Worm (Caenorhabditis elegans) whole organism, mixed stage, embryonic: ENCODE measurements around the gene str-44.

Source experiments
- M03D4.4 ChIP-seq: sonication (generic microtip); optimal IDR thresholded peaks from 2 replicates; lab custom pipeline; 2017; ENCODE audit warnings: mild to moderate bottlenecking, missing genetic modification characterization, missing compliant biosample characterization
- bed-3 ChIP-seq: fragments of 200-800 bp; sonication (Bioruptor generic); optimal IDR thresholded peaks from 3 replicates; lab custom pipeline; 2018; ENCODE audit warnings: mild to moderate bottlenecking, missing genetic modification characterization, moderate library complexity, missing compliant biosample characterization
- blmp-1 ChIP-seq: fragments of 150-350 bp; optimal IDR thresholded peaks from 2 replicates; lab custom pipeline; 2014; ENCODE audit warnings: missing biosample characterization, missing genetic modification characterization
- ceh-39 ChIP-seq: fragments of 150-350 bp; optimal IDR thresholded peaks from 2 replicates; lab custom pipeline; 2014; ENCODE audit warnings: missing biosample characterization, missing genetic modification characterization
- ceh-43 ChIP-seq: fragments of 200-800 bp; sonication (Bioruptor generic); optimal IDR thresholded peaks from 2 replicates; lab custom pipeline; 2018; ENCODE audit warnings: mild to moderate bottlenecking, missing genetic modification characterization, moderate library complexity, missing compliant biosample characterization
- ces-1 ChIP-seq: fragments of 150-350 bp; optimal IDR thresholded peaks from 2 replicates; lab custom pipeline; 2014; ENCODE audit warnings: missing biosample characterization, missing genetic modification reagents, missing genetic modification characterization
- cnd-1 ChIP-seq: fragments of 200-800 bp; sonication (Bioruptor generic); optimal IDR thresholded peaks from 2 replicates; lab custom pipeline; 2018; ENCODE audit warnings: mild to moderate bottlenecking, missing genetic modification characterization, missing compliant biosample characterization
- elt-1 ChIP-seq: sonication (generic microtip); optimal IDR thresholded peaks from 2 replicates; lab custom pipeline; 2017; ENCODE audit warnings: missing genetic modification characterization, mild to moderate bottlenecking, missing compliant biosample characterization, antibody characterized with exemption, moderate library complexity, borderline replicate concordance; ENCODE audit not compliant: insufficient read depth
- elt-3 ChIP-seq: fragments of 150-350 bp; optimal IDR thresholded peaks from 2 replicates; lab custom pipeline; 2014; ENCODE audit warnings: missing biosample characterization, missing genetic modification characterization
- flh-1 ChIP-seq: fragments of 200-800 bp; sonication (Bioruptor generic); optimal IDR thresholded peaks from 2 replicates; lab custom pipeline; 2018; ENCODE audit warnings: mild to moderate bottlenecking, missing genetic modification characterization, moderate library complexity, missing compliant biosample characterization
- ham-2 ChIP-seq: fragments of 200-800 bp; sonication (Bioruptor generic); optimal IDR thresholded peaks from 2 replicates; lab custom pipeline; 2018; ENCODE audit warnings: mild to moderate bottlenecking, missing genetic modification characterization, missing compliant biosample characterization
- hlh-1 ChIP-seq: fragments of 150-350 bp; optimal IDR thresholded peaks from 2 replicates; lab custom pipeline; 2014; ENCODE audit warnings: missing biosample characterization, missing genetic modification reagents, missing genetic modification characterization
- lin-32 ChIP-seq: fragments of 200-800 bp; sonication (Bioruptor generic); optimal IDR thresholded peaks from 2 replicates; lab custom pipeline; 2018; ENCODE audit warnings: mild to moderate bottlenecking, missing genetic modification characterization, missing compliant biosample characterization
- lsy-2 ChIP-seq: fragments of 150-350 bp; optimal IDR thresholded peaks from 2 replicates; lab custom pipeline; 2014; ENCODE audit warnings: missing biosample characterization, missing genetic modification characterization
- mab-5 ChIP-seq: fragments of 150-350 bp; optimal IDR thresholded peaks from 2 replicates; lab custom pipeline; 2014; ENCODE audit warnings: missing biosample characterization, missing genetic modification characterization
- mep-1 ChIP-seq: fragments of 150-350 bp; optimal IDR thresholded peaks from 2 replicates; lab custom pipeline; 2017; ENCODE audit warnings: missing biosample characterization, missing genetic modification reagents, missing genetic modification characterization, inconsistent platforms
- mls-2 ChIP-seq: sonication (generic microtip); optimal IDR thresholded peaks from 2 replicates; lab custom pipeline; 2016; ENCODE audit warnings: mild to moderate bottlenecking, missing genetic modification characterization, moderate library complexity, missing compliant biosample characterization
- nhr-12 ChIP-seq: fragments of 150-350 bp; optimal IDR thresholded peaks from 2 replicates; lab custom pipeline; 2014; ENCODE audit warnings: missing biosample characterization, missing genetic modification characterization
- nhr-2 ChIP-seq: fragments of 150-350 bp; optimal IDR thresholded peaks from 2 replicates; lab custom pipeline; 2014; ENCODE audit warnings: missing biosample characterization, missing genetic modification characterization
- nhr-237 ChIP-seq: fragments of 150-350 bp; optimal IDR thresholded peaks from 2 replicates; lab custom pipeline; 2014; ENCODE audit warnings: missing biosample characterization, missing genetic modification characterization
- nhr-76 ChIP-seq: sonication (generic microtip); optimal IDR thresholded peaks from 2 replicates; lab custom pipeline; 2017; ENCODE audit warnings: missing biosample characterization, missing genetic modification characterization
- pha-4 ChIP-seq: fragments of 150-350 bp; optimal IDR thresholded peaks from 2 replicates; lab custom pipeline; 2018; ENCODE audit warnings: missing biosample characterization, missing genetic modification reagents, missing genetic modification characterization
- sem-2 ChIP-seq: fragments of 200-800 bp; sonication (Bioruptor generic); optimal IDR thresholded peaks from 2 replicates; lab custom pipeline; 2018; ENCODE audit warnings: mild to moderate bottlenecking, missing genetic modification characterization, missing compliant biosample characterization
- snpc-4 ChIP-seq: fragments of 150-350 bp; optimal IDR thresholded peaks from 2 replicates; lab custom pipeline; 2014; ENCODE audit warnings: missing biosample characterization, missing genetic modification characterization
- sptf-1 ChIP-seq: sonication (generic microtip); optimal IDR thresholded peaks from 2 replicates; lab custom pipeline; 2017; ENCODE audit warnings: mild to moderate bottlenecking, missing genetic modification characterization, moderate library complexity, missing compliant biosample characterization
- tbx-8 ChIP-seq: fragments of 200-800 bp; sonication (Bioruptor generic); optimal IDR thresholded peaks from 2 replicates; lab custom pipeline; 2018; ENCODE audit warnings: mild to moderate bottlenecking, missing genetic modification characterization, moderate library complexity, missing compliant biosample characterization
- unc-39 ChIP-seq: fragments of 150-350 bp; optimal IDR thresholded peaks from 2 replicates; lab custom pipeline; 2014; ENCODE audit warnings: missing biosample characterization, missing genetic modification characterization
- unc-62 ChIP-seq: fragments of 150-350 bp; optimal IDR thresholded peaks from 2 replicates; lab custom pipeline; 2014; ENCODE audit warnings: missing biosample characterization, missing genetic modification reagents, missing genetic modification characterization
- ztf-11 ChIP-seq: fragments of 150-350 bp; optimal IDR thresholded peaks from 2 replicates; lab custom pipeline; 2014; ENCODE audit warnings: missing biosample characterization, missing genetic modification characterization

Gene str-44

DNA sequence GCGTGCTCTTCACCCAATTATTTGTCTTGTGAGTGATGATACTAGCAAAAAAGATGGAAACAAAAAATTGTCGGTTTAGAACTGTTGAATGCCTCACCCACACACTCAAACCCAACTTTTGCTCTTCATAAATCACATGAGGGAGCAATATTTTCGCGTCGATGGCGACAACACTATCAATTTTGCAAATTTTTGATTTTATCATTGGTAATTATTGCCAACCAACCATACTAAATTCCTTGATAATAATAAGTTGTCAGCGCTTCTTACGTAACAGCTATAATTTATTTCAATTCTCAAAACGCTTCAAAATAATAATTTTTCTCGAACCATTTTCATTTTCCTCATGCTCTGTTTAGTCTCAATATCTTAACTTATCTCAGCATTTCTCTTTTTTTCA lies 35.8 kb downstream of the str-44 start:
- TF ChIP-seq nhr-12 (no peak), sem-2 (GFP tag; lab: Kevin White, UChicago) (no peak), flh-1 (GFP tag; lab: Kevin White, UChicago) (no peak)

DNA sequence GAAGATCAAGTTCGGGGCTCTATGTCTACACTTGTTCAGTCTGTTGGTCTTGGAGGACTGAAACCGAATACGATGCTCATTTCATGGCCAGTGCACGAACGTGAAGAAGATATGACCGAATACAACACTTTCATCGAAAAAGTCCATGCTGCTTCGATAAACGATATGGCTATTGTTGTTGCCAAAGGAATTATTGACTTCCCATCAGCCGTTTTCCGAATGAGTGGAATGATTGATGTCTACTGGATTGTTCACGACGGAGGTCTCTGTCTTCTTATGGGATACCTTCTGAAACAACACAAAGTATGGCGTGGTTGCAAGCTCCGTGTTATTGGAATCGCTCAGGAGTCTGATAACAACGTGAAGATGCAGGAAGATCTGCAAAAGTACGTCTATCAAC lies 39.2 kb downstream of the str-44 start:
- TF ChIP-seq mep-1 (no peak), sptf-1 (tag; lab: Kevin White, UChicago) (no peak), mls-2 (no peak), bed-3 (no peak), unc-62 (GFP tag; lab: Kevin White, UChicago) (no peak)

DNA sequence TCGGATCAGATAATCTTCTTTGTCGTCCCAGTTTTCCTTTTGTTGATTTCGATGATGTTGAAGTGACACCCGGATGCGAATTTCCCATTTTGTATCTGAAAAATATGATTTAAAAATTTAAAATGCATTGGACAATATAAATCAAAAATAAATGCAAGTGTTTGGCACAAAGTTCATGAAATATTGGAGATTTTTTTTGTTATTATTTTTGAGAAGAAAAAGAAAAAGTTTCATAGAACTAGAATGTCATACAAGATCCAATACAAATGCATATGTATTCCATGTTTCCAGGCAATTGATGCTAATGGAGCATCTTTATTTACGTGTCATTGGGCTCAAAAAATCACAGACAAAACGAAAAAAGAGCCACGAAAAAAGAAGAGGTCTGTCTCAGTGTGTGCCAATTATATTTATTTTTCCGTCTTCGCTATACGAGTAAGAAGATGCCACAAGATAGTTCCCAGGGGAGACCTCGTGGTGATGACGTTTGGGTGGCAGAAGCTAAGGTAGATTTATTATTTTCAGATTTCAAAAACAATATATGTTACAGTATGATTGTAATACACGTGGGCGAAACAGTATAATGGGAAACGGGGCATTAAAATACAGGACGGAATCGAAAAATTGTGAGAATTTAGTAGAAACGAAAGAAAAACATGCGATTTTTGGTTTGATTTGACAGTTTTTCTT lies 42.6 kb downstream of the str-44 start, which contains the start of the genes glb-23 and R13A1.1:
glb-23 (minus strand) TSS at position 101 of the 690 bp plus-strand sequence.
R13A1.1 (plus strand) TSS at position 640 of the 690 bp plus-strand sequence.
- TF ChIP-seq M03D4.4 (tag; lab: Kevin White, UChicago) (no peak), pha-4 (tag; lab: Kevin White, UChicago) (no peak), nhr-76 (no peak), ceh-43 (GFP tag; lab: Kevin White, UChicago) (no peak), elt-1 (tag; lab: Kevin White, UChicago) (no peak), nhr-2 (no peak), ceh-39 (tag; lab: Kevin White, UChicago) (no peak), sem-2 (GFP tag; lab: Kevin White, UChicago) (no peak), blmp-1 (tag; lab: Kevin White, UChicago) (no peak), lin-32 (GFP tag; lab: Kevin White, UChicago) (no peak), mab-5 (tag; lab: Kevin White, UChicago) (no peak)

DNA sequence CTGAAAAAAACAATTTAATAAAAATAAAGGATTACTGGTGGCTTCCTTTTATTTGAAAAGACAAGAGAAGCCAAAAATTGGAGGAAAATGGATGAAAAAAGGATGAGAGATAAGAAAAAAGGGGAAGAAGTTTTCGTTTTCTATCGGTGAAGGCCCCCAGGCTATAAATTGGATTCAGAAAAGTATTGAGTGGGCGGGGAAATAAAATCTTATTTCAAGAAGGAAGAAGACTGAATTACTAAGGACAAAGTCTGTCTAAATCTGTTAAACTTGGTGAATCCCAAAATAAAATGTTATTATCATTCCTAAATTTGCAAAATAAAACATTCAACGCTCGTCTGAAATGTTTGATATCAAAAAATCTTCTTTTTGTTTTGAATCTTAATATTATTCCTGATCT lies 45.1 kb downstream of the str-44 start:
- TF ChIP-seq cnd-1 (tag; lab: Kevin White, UChicago) (no peak), ces-1 (GFP tag; lab: Kevin White, UChicago) (peak; percentile 57)
- TF ChIP-seq, all 35 proteins: peak for 1

DNA sequence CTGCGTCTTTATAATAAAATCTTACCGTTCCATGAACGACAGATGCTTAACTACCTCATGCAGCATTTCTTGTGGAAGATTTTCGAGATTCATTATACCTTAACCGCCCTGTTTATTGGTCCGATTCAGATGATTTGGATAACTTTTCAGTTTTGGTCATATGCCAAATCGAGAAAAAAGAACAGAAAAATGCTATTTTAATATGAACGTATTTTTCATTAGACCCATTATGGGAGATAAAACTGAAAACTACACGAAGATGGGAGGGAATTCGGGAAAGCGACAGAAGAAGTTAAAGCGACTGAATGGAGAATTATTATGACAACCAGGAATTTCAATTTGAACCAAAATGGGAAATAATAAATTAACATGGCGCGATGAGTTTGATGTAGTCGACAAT lies 50.1 kb downstream of the str-44 start, which contains the start of gene R13A1.10:
R13A1.10 (minus strand) TSS at position 101 of the 400 bp plus-strand sequence.
- TF ChIP-seq M03D4.4 (tag; lab: Kevin White, UChicago) (no peak), ceh-43 (GFP tag; lab: Kevin White, UChicago) (no peak), mls-2 (no peak), mab-5 (tag; lab: Kevin White, UChicago) (no peak), lsy-2 (tag; lab: Kevin White, UChicago) (no peak), tbx-8 (GFP tag; lab: Kevin White, UChicago) (no peak), mep-1 (no peak), snpc-4 (no peak), nhr-76 (no peak), ztf-11 (no peak), elt-1 (tag; lab: Kevin White, UChicago) (no peak), nhr-237 (tag; lab: Kevin White, UChicago) (no peak), ham-2 (no peak), elt-3 (tag; lab: Kevin White, UChicago) (no peak), nhr-12 (no peak), unc-39 (tag; lab: Kevin White, UChicago) (no peak), hlh-1 (tag; lab: Kevin White, UChicago) (no peak)
